Worm (Caenorhabditis elegans): ENCODE data around the gene C32D5.7.

ce11 chrII:6309198-6309597 lies 30.6 kb downstream of the C32D5.7 start, which contains the start of gene glb-10:
- TF ChIP-seq W03F9.2 (tag; optimal IDR thresholded peaks at IDR 0.05) (no peak), him-1 (tag; optimal IDR thresholded peaks at IDR 0.05) (no peak)
